Fruit fly (Drosophila melanogaster): ENCODE measurements around the gene Traf6.

Gene Traf6

dm6 chrX:8178165-8178955 lies 21.2 kb upstream of the Traf6 start, which contains the start of gene sdt (continued):
- TF ChIP-seq row (GFP tag; IDR thresholded peaks at IDR 0.05): peak; percentile 47
- TF ChIP-seq Gug (GFP tag; IDR thresholded peaks at IDR 0.05): no peak
- no peak for TF ChIP-seq Neu2 (GFP tag; optimal IDR thresholded peaks at IDR 0.05; ENCODE audit: borderline replicate concordance)
- TF ChIP-seq ewg (GFP tag; optimal IDR thresholded peaks at IDR 0.05): peak; percentile 45
- no peak for TF ChIP-seq CG9609 (GFP tag; optimal IDR thresholded peaks at IDR 0.05)
- no peak for TF ChIP-seq CG4282 (GFP tag; optimal IDR thresholded peaks at IDR 0.05)
- no peak for TF ChIP-seq CG7372 (GFP tag; IDR thresholded peaks at IDR 0.05)
- no peak for TF ChIP-seq crp (GFP tag; optimal IDR thresholded peaks at IDR 0.05)
- peak; percentile 32 for TF ChIP-seq grau (tag; optimal IDR thresholded peaks at IDR 0.05)
- TF ChIP-seq CG4707 (GFP tag; optimal IDR thresholded peaks at IDR 0.05): peak; percentile 30
- no peak for TF ChIP-seq tin (GFP tag; optimal IDR thresholded peaks at IDR 0.05)
- peak; percentile 44 for TF ChIP-seq slou (GFP tag; optimal IDR thresholded peaks at IDR 0.05)
- TF ChIP-seq gem (tag; optimal IDR thresholded peaks at IDR 0.05): peak; percentile 37
- TF ChIP-seq CG30403 (GFP tag; optimal IDR thresholded peaks at IDR 0.05): peak; percentile 36
- peak; percentile 28 for TF ChIP-seq bab2 (GFP tag; optimal IDR thresholded peaks at IDR 0.05)
- TF ChIP-seq CG18476 (GFP tag; optimal IDR thresholded peaks at IDR 0.05): no peak
- peak; percentile 75 for TF ChIP-seq nmo (GFP tag; optimal IDR thresholded peaks at IDR 0.05)
- TF ChIP-seq Lhr (GFP tag; optimal IDR thresholded peaks at IDR 0.05): no peak
- TF ChIP-seq Vsx1 (GFP tag; optimal IDR thresholded peaks at IDR 0.05): no peak
- peak; percentile 19 for TF ChIP-seq abd-A (tag; optimal IDR thresholded peaks at IDR 0.05)
- peak; percentile 22 for TF ChIP-seq Sox102F (GFP tag; optimal IDR thresholded peaks at IDR 0.05)
- TF ChIP-seq CG1603 (tag; optimal IDR thresholded peaks at IDR 0.05): peak; percentile 2
- TF ChIP-seq CG10147 (GFP tag; optimal IDR thresholded peaks at IDR 0.05): no peak
- peak; percentile 54 for TF ChIP-seq CG11504 (tag; optimal IDR thresholded peaks at IDR 0.05)
- TF ChIP-seq CG18599 (GFP tag; optimal IDR thresholded peaks at IDR 0.05): peak; percentile 21
- TF ChIP-seq esg (GFP tag; conservative IDR thresholded peaks at IDR 0.05): 0 out of 2 replicates have a peak, but pooled peaks have one; percentile 18
- TF ChIP-seq CG15514 (GFP tag; optimal IDR thresholded peaks at IDR 0.05): peak; percentile 2
- TF ChIP-seq CG13424 (tag; optimal IDR thresholded peaks at IDR 0.05): peak; percentile 9
- peak; percentile 26 for TF ChIP-seq Ssrp (tag; optimal IDR thresholded peaks at IDR 0.05)
- peak; percentile 9 for TF ChIP-seq Hand (GFP tag; optimal IDR thresholded peaks at IDR 0.05)
- no peak for TF ChIP-seq CG10274 (GFP tag; optimal IDR thresholded peaks at IDR 0.05)
- TF ChIP-seq dpn (GFP tag; optimal IDR thresholded peaks at IDR 0.05): peak in 1 of 2 experiments; percentile 4
- peak; percentile 8 for TF ChIP-seq CG2120 (GFP tag; optimal IDR thresholded peaks at IDR 0.05)
- peak; percentile 61 for TF ChIP-seq CG7839 (tag; optimal IDR thresholded peaks at IDR 0.05)
- TF ChIP-seq phol (tag; optimal IDR thresholded peaks at IDR 0.05): peak; percentile 17
- TF ChIP-seq sob (GFP tag; IDR thresholded peaks at IDR 0.05): 0 out of 2 replicates have a peak, but pooled peaks have one; percentile 34
- TF ChIP-seq CG17385 (GFP tag; optimal IDR thresholded peaks at IDR 0.05): peak; percentile 15
- peak; percentile 11 for TF ChIP-seq CG18619 (GFP tag; optimal IDR thresholded peaks at IDR 0.05)
- peak in 1 of 2 experiments; percentile 7 for TF ChIP-seq Hr51 (GFP tag; optimal IDR thresholded peaks at IDR 0.05)
- TF ChIP-seq Atf6 (GFP tag; IDR thresholded peaks at IDR 0.05): no peak
- peak in 1 of 2 experiments; percentile 40 for TF ChIP-seq Eip74EF (GFP tag; optimal IDR thresholded peaks at IDR 0.05)
- peak; percentile 13 for TF ChIP-seq CG13775 (GFP tag; optimal IDR thresholded peaks at IDR 0.05)
- TF ChIP-seq Adf1 (GFP tag; IDR thresholded peaks at IDR 0.05): peak; percentile 90
- peak; percentile 8 for TF ChIP-seq org-1 (GFP tag; optimal IDR thresholded peaks at IDR 0.05)
- no peak for TF ChIP-seq CG14050 (GFP tag; IDR thresholded peaks at IDR 0.05)
- TF ChIP-seq CG16779 (GFP tag; IDR thresholded peaks at IDR 0.05): peak; percentile 69
- no peak for TF ChIP-seq schlank (tag; optimal IDR thresholded peaks at IDR 0.05)

Measured in whole organism, embryonic.